Fruit fly (Drosophila melanogaster) whole organism: ENCODE measurements around the gene MP1.

Experiments used
- Dll ChIP-seq: fragments of >200 bp; optimal IDR thresholded peaks from 2 replicates; lab custom pipeline; 2017
- pan ChIP-seq: fragments of >200 bp; optimal IDR thresholded peaks from 2 replicates; lab custom pipeline; 2017
- psq ChIP-seq: fragments of >200 bp; optimal IDR thresholded peaks from 2 replicates; lab custom pipeline; 2017

DNA sequence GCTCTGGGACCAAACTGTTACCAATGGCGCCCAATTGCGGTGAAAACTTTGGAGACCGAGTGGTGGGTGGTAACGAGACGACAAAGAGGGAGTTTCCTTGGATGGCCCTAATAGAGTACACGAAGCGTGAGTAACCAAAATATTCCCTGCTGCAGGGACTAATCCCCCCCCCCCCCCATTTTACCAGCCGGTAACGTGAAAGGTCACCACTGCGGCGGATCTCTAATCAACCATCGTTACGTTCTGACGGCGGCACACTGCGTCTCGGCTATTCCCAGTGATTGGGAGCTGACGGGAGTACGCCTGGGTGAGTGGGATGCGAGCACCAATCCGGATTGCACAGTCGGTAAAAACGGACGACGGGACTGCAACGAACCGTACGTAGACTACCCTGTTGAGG lies 1.0 kb downstream of the MP1 start:
- TF ChIP-seq psq (no peak), Dll (lab: Kevin White, UChicago) (no peak), pan (lab: Kevin White, UChicago) (no peak)
